Worm (Caenorhabditis elegans): ENCODE measurements around the gene srz-101.

The srz-101 gene

ce11 chrV:16744783-16745182, 50.1 kb downstream of the srz-101 start:
- TF ChIP-seq ceh-48 (tag; optimal IDR thresholded peaks at IDR 0.05) = no peak
- TF ChIP-seq sdc-2 (tag; optimal IDR thresholded peaks at IDR 0.05) = no peak
- TF ChIP-seq odd-2 (tag; optimal IDR thresholded peaks at IDR 0.05) = no peak
- TF ChIP-seq unc-55 (GFP tag; optimal IDR thresholded peaks at IDR 0.05) = no peak
- no peak for TF ChIP-seq hlh-6 (tag; optimal IDR thresholded peaks at IDR 0.05)
- TF ChIP-seq fkh-10 (GFP tag; optimal IDR thresholded peaks at IDR 0.05) = no peak
- no peak for TF ChIP-seq ceh-14 (tag; optimal IDR thresholded peaks at IDR 0.05)
- TF ChIP-seq hlh-13 (GFP tag; optimal IDR thresholded peaks at IDR 0.05) = no peak
- no peak for TF ChIP-seq tbx-7 (tag; optimal IDR thresholded peaks at IDR 0.05)
- TF ChIP-seq ceh-6 (GFP tag; optimal IDR thresholded peaks at IDR 0.05) = no peak
- no peak for TF ChIP-seq hlh-8 (tag; optimal IDR thresholded peaks at IDR 0.05)
- TF ChIP-seq sox-2 (GFP tag; IDR thresholded peaks at IDR 0.05) = no peak
- TF ChIP-seq nfya-1 (tag; optimal IDR thresholded peaks at IDR 0.05) = no peak
- no peak for TF ChIP-seq zip-5 (tag; optimal IDR thresholded peaks at IDR 0.05)
- no peak for TF ChIP-seq ttx-3 (tag; optimal IDR thresholded peaks at IDR 0.05)
- TF ChIP-seq pha-4 (tag; optimal IDR thresholded peaks at IDR 0.05) = no peak
- no peak for TF ChIP-seq mec-3 (tag; optimal IDR thresholded peaks at IDR 0.05; ENCODE audit: borderline replicate concordance)
- no peak for TF ChIP-seq ama-1 (optimal IDR thresholded peaks at IDR 0.05)
- no peak for TF ChIP-seq pat-9 (tag; optimal IDR thresholded peaks at IDR 0.05)

ce11 chrV:16745214-16745613, 50.6 kb downstream of the srz-101 start:
- no peak for TF ChIP-seq pat-9 (tag; optimal IDR thresholded peaks at IDR 0.05)
- TF ChIP-seq madf-2 (tag; optimal IDR thresholded peaks at IDR 0.05) = no peak
- no peak for TF ChIP-seq gmeb-2 (tag; optimal IDR thresholded peaks at IDR 0.05)
- TF ChIP-seq hlh-8 (tag; optimal IDR thresholded peaks at IDR 0.05) = no peak
- no peak for TF ChIP-seq pha-4 (tag; optimal IDR thresholded peaks at IDR 0.05)
- no peak for TF ChIP-seq sdc-2 (tag; optimal IDR thresholded peaks at IDR 0.05)
- no peak for TF ChIP-seq ahr-1 (tag; optimal IDR thresholded peaks at IDR 0.05)
- TF ChIP-seq elt-4 (tag; optimal IDR thresholded peaks at IDR 0.05) = no peak
- TF ChIP-seq elt-2 (tag; optimal IDR thresholded peaks at IDR 0.05) = no peak
- no peak for TF ChIP-seq pha-2 (tag; optimal IDR thresholded peaks at IDR 0.05)
- TF ChIP-seq ceh-9 (tag; optimal IDR thresholded peaks at IDR 0.05) = no peak
- no peak for TF ChIP-seq odd-2 (tag; optimal IDR thresholded peaks at IDR 0.05)
- no peak for TF ChIP-seq hlh-30 (tag; optimal IDR thresholded peaks at IDR 0.05; ENCODE audit: insufficient read depth)
- no peak for TF ChIP-seq che-1 (tag; optimal IDR thresholded peaks at IDR 0.05)
- no peak for TF ChIP-seq nhr-232 (tag; optimal IDR thresholded peaks at IDR 0.05)
